Worm (Caenorhabditis elegans) whole organism, young adult: ENCODE data around the gene hmp-1.
A peak's percentile ranks its signal among the peaks of the same experiment; 100 is the strongest.

ENCODE experiments used
- B0261.1 ChIP-seq: sonication (generic microtip); optimal IDR thresholded peaks from 2 replicates; lab custom pipeline; 2016; ENCODE audit warnings: mild to moderate bottlenecking, missing genetic modification characterization, moderate library complexity, missing compliant biosample characterization
- F22D6.2 ChIP-seq: sonication (generic microtip); optimal IDR thresholded peaks from 2 replicates; lab custom pipeline; 2016; ENCODE audit warnings: mild to moderate bottlenecking, missing genetic modification characterization, missing compliant biosample characterization
- K11D2.4 ChIP-seq: fragments of 200-800 bp; sonication (Bioruptor generic); IDR thresholded peaks from 2 replicates; pipeline ENCODE4 v1.3.6; 2022; ENCODE audit warnings: missing genetic modification reagents, missing genetic modification characterization, missing compliant biosample characterization
- K12H6.12 ChIP-seq: fragments of 200-800 bp; sonication (Bioruptor generic); optimal IDR thresholded peaks from 2 replicates; lab custom pipeline; 2018; ENCODE audit warnings: mild to moderate bottlenecking, missing genetic modification characterization, missing compliant biosample characterization
- T07F8.4 ChIP-seq: sonication (generic microtip); optimal IDR thresholded peaks from 2 replicates; lab custom pipeline; 2016; ENCODE audit warnings: mild to moderate bottlenecking, missing genetic modification characterization, moderate library complexity, missing compliant biosample characterization
- T26A5.8 ChIP-seq: sonication (generic microtip); optimal IDR thresholded peaks from 2 replicates; lab custom pipeline; 2016; ENCODE audit warnings: missing genetic modification characterization, missing compliant biosample characterization
- Y56A3A.18 ChIP-seq: fragments of 200-800 bp; sonication (Bioruptor generic); IDR thresholded peaks from 2 replicates; pipeline ENCODE4 v1.3.6; 2022; ENCODE audit warnings: missing genetic modification reagents, missing genetic modification characterization, missing compliant biosample characterization
- Y67H2A.10 ChIP-seq: fragments of 200-800 bp; sonication (Bioruptor generic); conservative IDR thresholded peaks from 2 replicates; pipeline ENCODE4 v1.3.6; 2022; ENCODE audit warnings: missing genetic modification reagents, missing genetic modification characterization, missing compliant biosample characterization
- Y79H2A.3 ChIP-seq: fragments of 200-800 bp; sonication (Bioruptor generic); conservative IDR thresholded peaks from 2 replicates; pipeline ENCODE4 v1.3.6; 2022; ENCODE audit warnings: missing genetic modification reagents, missing genetic modification characterization, missing compliant biosample characterization
- ZK185.1 ChIP-seq: sonication (generic microtip); optimal IDR thresholded peaks from 2 replicates; lab custom pipeline; 2016; ENCODE audit warnings: mild to moderate bottlenecking, missing genetic modification characterization, missing compliant biosample characterization; ENCODE audit not compliant: poor library complexity, severe bottlenecking
- aptf-2 ChIP-seq: fragments of 200-800 bp; sonication (Bioruptor generic); conservative IDR thresholded peaks from 2 replicates; pipeline ENCODE4 v1.3.6; 2022; ENCODE audit warnings: missing genetic modification reagents, missing genetic modification characterization, missing compliant biosample characterization
- aptf-3 ChIP-seq: fragments of 200-800 bp; sonication (Bioruptor generic); IDR thresholded peaks from 2 replicates; pipeline ENCODE4 v1.3.6; 2022; ENCODE audit warnings: missing genetic modification characterization, missing compliant biosample characterization
- bed-2 ChIP-seq: fragments of 200-800 bp; sonication (Bioruptor generic); IDR thresholded peaks from 2 replicates; pipeline ENCODE4 v1.3.6; 2022; ENCODE audit warnings: missing genetic modification reagents, missing genetic modification characterization, missing compliant biosample characterization
- ccch-3 ChIP-seq: fragments of 200-800 bp; sonication (Bioruptor generic); optimal IDR thresholded peaks from 2 replicates; lab custom pipeline; 2018; ENCODE audit warnings: mild to moderate bottlenecking, missing genetic modification characterization, missing compliant biosample characterization
- cebp-1 ChIP-seq, 2 experiments: fragments of 200-800 bp in 1 of 2; sonication (Bioruptor generic) in 1 of 2; sonication (generic microtip) in 1 of 2; IDR thresholded peaks in 1 of 2; optimal IDR thresholded peaks in 1 of 2; 2 replicates each; pipeline versions ENCODE4 v1.3.6 to Lab custom; 2017 to 2022; ENCODE audit warnings: missing compliant biosample characterization in 2 of 2, missing genetic modification characterization in 2 of 2, mild to moderate bottlenecking in 1 of 2, missing genetic modification reagents in 1 of 2, moderate library complexity in 1 of 2
- cebp-2 ChIP-seq: fragments of 200-800 bp; sonication (Bioruptor generic); IDR thresholded peaks from 2 replicates; pipeline ENCODE4 v1.3.6; 2022; ENCODE audit warnings: missing genetic modification characterization, missing compliant biosample characterization
- ceh-58 ChIP-seq: fragments of 200-800 bp; sonication (Bioruptor generic); IDR thresholded peaks from 2 replicates; pipeline ENCODE4 v1.3.6; 2022; ENCODE audit warnings: missing genetic modification characterization, missing compliant biosample characterization
- ceh-79 ChIP-seq: sonication (generic microtip); optimal IDR thresholded peaks from 2 replicates; lab custom pipeline; 2017; ENCODE audit warnings: mild to moderate bottlenecking, missing genetic modification characterization, missing compliant biosample characterization
- chd-7 ChIP-seq: sonication (generic microtip); optimal IDR thresholded peaks from 2 replicates; lab custom pipeline; 2016; ENCODE audit warnings: mild to moderate bottlenecking, missing genetic modification characterization, moderate library complexity, missing compliant biosample characterization
- dox-1 ChIP-seq: fragments of 200-800 bp; sonication (Bioruptor generic); IDR thresholded peaks from 2 replicates; pipeline ENCODE4 v1.3.6; 2022; ENCODE audit warnings: missing genetic modification reagents, missing genetic modification characterization, missing compliant biosample characterization
- efl-1 ChIP-seq: fragments of 150-350 bp; optimal IDR thresholded peaks from 2 replicates; lab custom pipeline; 2014; ENCODE audit warnings: missing biosample characterization, missing genetic modification reagents, missing genetic modification characterization
- egl-18 ChIP-seq: fragments of 200-800 bp; sonication (Bioruptor generic); IDR thresholded peaks from 2 replicates; pipeline ENCODE4 v1.3.6; 2022; ENCODE audit warnings: missing genetic modification reagents, missing genetic modification characterization, missing compliant biosample characterization
- ekl-4 ChIP-seq: fragments of 200-800 bp; sonication (Bioruptor generic); IDR thresholded peaks from 2 replicates; pipeline ENCODE4 v1.3.6; 2022; ENCODE audit warnings: missing genetic modification reagents, missing genetic modification characterization, missing compliant biosample characterization
- ets-4 ChIP-seq: fragments of 200-800 bp; sonication (Bioruptor generic); optimal IDR thresholded peaks from 2 replicates; lab custom pipeline; 2018; ENCODE audit warnings: mild to moderate bottlenecking, missing genetic modification characterization, missing compliant biosample characterization
- fkh-3 ChIP-seq: sonication (generic microtip); optimal IDR thresholded peaks from 2 replicates; lab custom pipeline; 2016; ENCODE audit warnings: mild to moderate bottlenecking, missing genetic modification characterization, missing compliant biosample characterization
- him-1 ChIP-seq: sonication (generic microtip); optimal IDR thresholded peaks from 2 replicates; lab custom pipeline; 2016; ENCODE audit warnings: missing genotype, missing genetic modification reagents, missing genetic modification characterization, missing compliant biosample characterization
- hlh-26 ChIP-seq: fragments of 200-800 bp; sonication (Bioruptor generic); conservative IDR thresholded peaks from 2 replicates; pipeline ENCODE4 v1.3.6; 2022; ENCODE audit warnings: missing genetic modification reagents, missing genetic modification characterization, missing compliant biosample characterization
- hmg-20 ChIP-seq: fragments of 200-800 bp; sonication (Bioruptor generic); IDR thresholded peaks from 2 replicates; pipeline ENCODE4 v1.3.6; 2022; ENCODE audit warnings: missing genetic modification reagents, missing genetic modification characterization, missing compliant biosample characterization
- hrde-1 ChIP-seq: sonication (generic microtip); optimal IDR thresholded peaks from 2 replicates; lab custom pipeline; 2016; ENCODE audit warnings: missing genetic modification characterization, mild to moderate bottlenecking, missing compliant biosample characterization, moderate library complexity, missing genotype, missing genetic modification reagents, borderline replicate concordance
- let-526 ChIP-seq: fragments of 200-800 bp; sonication (Bioruptor generic); IDR thresholded peaks from 2 replicates; pipeline ENCODE4 v1.3.6; 2022; ENCODE audit warnings: missing genetic modification reagents, missing genetic modification characterization, missing compliant biosample characterization
- let-607 ChIP-seq, 2 experiments: fragments of 200-800 bp in 1 of 2; sonication (Bioruptor generic) in 1 of 2; sonication (generic microtip) in 1 of 2; optimal IDR thresholded peaks; 2 replicates each; lab custom pipeline; 2016 to 2018; ENCODE audit warnings: mild to moderate bottlenecking in 2 of 2, missing compliant biosample characterization in 2 of 2, missing genetic modification characterization in 2 of 2, moderate library complexity in 2 of 2, missing genotype in 1 of 2
- lin-35 ChIP-seq, 3 experiments: fragments of 150-350 bp in 2 of 3; sonication (generic microtip) in 1 of 3; optimal IDR thresholded peaks; 2 replicates each; lab custom pipeline; 2014 to 2018; ENCODE audit warnings: missing biosample characterization in 3 of 3, missing genetic modification characterization in 3 of 3, missing genetic modification reagents in 3 of 3
- madf-6 ChIP-seq: fragments of 200-800 bp; sonication (Bioruptor generic); IDR thresholded peaks from 2 replicates; pipeline ENCODE4 v1.3.6; 2022; ENCODE audit warnings: missing genetic modification reagents, missing genetic modification characterization, missing compliant biosample characterization
- mcd-1 ChIP-seq: fragments of 200-800 bp; sonication (Bioruptor generic); IDR thresholded peaks from 2 replicates; pipeline ENCODE4 v1.3.6; 2022; ENCODE audit warnings: missing genetic modification reagents, missing genetic modification characterization, missing compliant biosample characterization
- mel-28 ChIP-seq: sonication (generic microtip); optimal IDR thresholded peaks from 2 replicates; lab custom pipeline; 2016; ENCODE audit warnings: borderline replicate concordance, mild to moderate bottlenecking, missing genetic modification characterization, missing compliant biosample characterization
- nfyb-1 ChIP-seq: fragments of 200-800 bp; sonication (Bioruptor generic); IDR thresholded peaks from 2 replicates; pipeline ENCODE4 v1.3.6; 2022; ENCODE audit warnings: missing genetic modification reagents, missing genetic modification characterization, missing compliant biosample characterization
- nhr-179 ChIP-seq: sonication (generic microtip); optimal IDR thresholded peaks from 2 replicates; lab custom pipeline; 2016; ENCODE audit warnings: mild to moderate bottlenecking, missing genetic modification characterization, missing compliant biosample characterization
- nhr-27 ChIP-seq: fragments of 200-800 bp; sonication (Bioruptor generic); optimal IDR thresholded peaks from 2 replicates; lab custom pipeline; 2018; ENCODE audit warnings: mild to moderate bottlenecking, missing genetic modification characterization, moderate library complexity, missing compliant biosample characterization
- pbrm-1 ChIP-seq: fragments of 200-800 bp; sonication (Bioruptor generic); IDR thresholded peaks from 2 replicates; pipeline ENCODE4 v1.3.6; 2022; ENCODE audit warnings: missing genetic modification reagents, missing genetic modification characterization, missing compliant biosample characterization
- pha-4 ChIP-seq: fragments of 150-350 bp; sonication (generic microtip); optimal IDR thresholded peaks from 2 replicates; lab custom pipeline; 2014; ENCODE audit warnings: missing biosample characterization, missing genetic modification reagents, missing genetic modification characterization
- rec-8 ChIP-seq, 2 experiments: sonication (generic microtip); optimal IDR thresholded peaks; 2 replicates each; lab custom pipeline; 2016; ENCODE audit warnings: mild to moderate bottlenecking in 2 of 2, missing genetic modification characterization in 2 of 2, missing genetic modification reagents in 2 of 2, missing genotype in 2 of 2, missing biosample characterization in 1 of 2, missing compliant biosample characterization in 1 of 2, moderate library complexity in 1 of 2
- snpc-1.1 ChIP-seq: sonication (generic microtip); optimal IDR thresholded peaks from 2 replicates; lab custom pipeline; 2017; ENCODE audit warnings: missing genetic modification characterization, mild to moderate bottlenecking, missing compliant biosample characterization, antibody characterized with exemption, moderate library complexity, missing genotype, missing genetic modification reagents; ENCODE audit not compliant: insufficient read depth
- sptf-2 ChIP-seq: fragments of 200-800 bp; sonication (Bioruptor generic); optimal IDR thresholded peaks from 2 replicates; lab custom pipeline; 2018; ENCODE audit warnings: mild to moderate bottlenecking, missing genetic modification characterization, missing compliant biosample characterization
- tlf-1 ChIP-seq: fragments of 200-800 bp; sonication (Bioruptor generic); optimal IDR thresholded peaks from 2 replicates; lab custom pipeline; 2018; ENCODE audit warnings: mild to moderate bottlenecking, missing genetic modification characterization, missing compliant biosample characterization
- unc-62 ChIP-seq: fragments of 150-350 bp; optimal IDR thresholded peaks from 2 replicates; lab custom pipeline; 2014; ENCODE audit warnings: missing biosample characterization, missing genetic modification reagents, missing genetic modification characterization
- xnd-1 ChIP-seq: sonication (generic microtip); optimal IDR thresholded peaks from 2 replicates; lab custom pipeline; 2016; ENCODE audit warnings: missing genotype, missing genetic modification reagents, missing genetic modification characterization, missing compliant biosample characterization

The hmp-1 gene

DNA sequence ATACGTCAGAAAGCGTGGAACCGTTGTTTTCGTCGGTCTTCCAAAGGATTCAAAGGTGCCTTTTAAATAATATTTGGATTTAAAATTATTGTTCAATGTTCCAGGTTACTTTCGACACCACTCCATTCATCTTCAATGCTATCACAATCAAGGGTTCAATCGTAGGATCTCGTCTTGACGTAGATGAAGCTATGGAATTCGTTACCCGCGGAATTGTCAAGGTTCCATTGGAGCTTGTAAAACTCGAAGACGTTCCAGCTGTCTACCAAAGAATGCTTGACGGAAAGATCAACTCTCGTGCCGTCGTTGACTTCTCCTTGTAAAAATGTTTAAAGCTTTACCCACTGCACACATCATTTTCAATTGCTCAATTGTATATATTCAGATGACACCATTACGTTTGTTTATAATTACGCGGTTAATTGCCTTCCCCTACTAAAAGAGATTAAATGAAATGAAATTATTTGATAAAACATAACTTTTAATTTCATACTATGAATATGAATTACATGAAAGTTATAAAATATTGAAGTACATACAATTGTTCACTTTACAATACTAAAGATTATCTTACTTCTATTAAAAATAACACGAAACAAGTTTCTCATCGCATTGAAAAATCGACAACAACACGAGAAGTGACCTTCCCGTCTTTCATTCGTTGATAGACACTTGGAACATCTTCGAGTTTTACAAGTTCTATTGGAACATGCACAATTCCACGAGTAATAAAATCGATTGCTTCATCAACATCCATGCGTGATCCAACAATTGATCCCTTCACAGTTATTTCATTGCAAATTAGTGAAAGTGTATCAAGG, 43.7 kb downstream of the hmp-1 start (continued):
- TF ChIP-seq hmg-20 (GFP tag; lab: Robert Waterston, UW) (no peak), egl-18 (GFP tag; lab: Robert Waterston, UW) (no peak), nhr-179 (tag; lab: Kevin White, UChicago) (no peak), him-1 (tag; lab: Kevin White, UChicago) (no peak), pha-4 (tag; lab: Kevin White, UChicago) (no peak), sptf-2 (GFP tag; lab: Kevin White, UChicago) (no peak), cebp-2 (GFP tag; lab: Robert Waterston, UW) (no peak), nfyb-1 (GFP tag; lab: Robert Waterston, UW) (peak; percentile 77), unc-62 (GFP tag; lab: Kevin White, UChicago) (no peak), dox-1 (no peak), fkh-3 (tag; lab: Kevin White, UChicago) (no peak), Y67H2A.10 (GFP tag; lab: Robert Waterston, UW) (no peak), F22D6.2 (tag; lab: Kevin White, UChicago) (no peak), ceh-58 (no peak), ets-4 (GFP tag; lab: Kevin White, UChicago) (no peak), aptf-2 (GFP tag; lab: Robert Waterston, UW) (no peak), ccch-3 (GFP tag; lab: Kevin White, UChicago) (no peak), ZK185.1 (tag; lab: Kevin White, UChicago) (no peak), Y56A3A.18 (GFP tag; lab: Robert Waterston, UW) (no peak), snpc-1.1 (tag; lab: Kevin White, UChicago) (no peak), madf-6 (GFP tag; lab: Robert Waterston, UW) (no peak), hlh-26 (GFP tag; lab: Robert Waterston, UW) (no peak), T26A5.8 (tag; lab: Kevin White, UChicago) (no peak), let-526 (GFP tag; lab: Robert Waterston, UW) (peak; percentile 15; the same call in 1 of the 2 replicates), nhr-27 (tag; lab: Kevin White, UChicago) (no peak), K11D2.4 (GFP tag; lab: Robert Waterston, UW) (no peak; the same call in 1 of the 2 replicates), tlf-1 (GFP tag; lab: Kevin White, UChicago) (peak; percentile 63), aptf-3 (GFP tag; lab: Robert Waterston, UW) (no peak), bed-2 (GFP tag; lab: Robert Waterston, UW) (no peak), B0261.1 (tag; lab: Kevin White, UChicago) (no peak), hrde-1 (no peak), cebp-1 (GFP tag; IDR thresholded peaks at IDR 0.05; lab: Robert Waterston, UW) (no peak), cebp-1 (tag; optimal IDR thresholded peaks at IDR 0.05; lab: Kevin White, UChicago) (peak; percentile 40), chd-7 (tag; lab: Kevin White, UChicago) (no peak), ceh-79 (tag; lab: Kevin White, UChicago) (no peak), mel-28 (tag; lab: Kevin White, UChicago) (no peak), rec-8 (tag; optimal IDR thresholded peaks at IDR 0.05; lab: Kevin White, UChicago) (no peak), ekl-4 (GFP tag; lab: Robert Waterston, UW) (peak; percentile 12; the same call in 1 of the 2 replicates), xnd-1 (tag; lab: Kevin White, UChicago) (no peak), lin-35 (GFP tag; optimal IDR thresholded peaks at IDR 0.05; lab: Kevin White, UChicago) (peak in 1 of 3 experiments; percentile 33), T07F8.4 (tag; lab: Kevin White, UChicago) (no peak), K12H6.12 (no peak), Y79H2A.3 (GFP tag; lab: Robert Waterston, UW) (no peak), mcd-1 (GFP tag; lab: Robert Waterston, UW) (no peak), let-607 (tag; optimal IDR thresholded peaks at IDR 0.05; lab: Kevin White, UChicago) (no peak), efl-1 (GFP tag; lab: Kevin White, UChicago) (no peak), pbrm-1 (GFP tag; lab: Robert Waterston, UW) (no peak)
